Fruit fly (Drosophila melanogaster): ENCODE data around the gene Usp12-46.

DNA sequence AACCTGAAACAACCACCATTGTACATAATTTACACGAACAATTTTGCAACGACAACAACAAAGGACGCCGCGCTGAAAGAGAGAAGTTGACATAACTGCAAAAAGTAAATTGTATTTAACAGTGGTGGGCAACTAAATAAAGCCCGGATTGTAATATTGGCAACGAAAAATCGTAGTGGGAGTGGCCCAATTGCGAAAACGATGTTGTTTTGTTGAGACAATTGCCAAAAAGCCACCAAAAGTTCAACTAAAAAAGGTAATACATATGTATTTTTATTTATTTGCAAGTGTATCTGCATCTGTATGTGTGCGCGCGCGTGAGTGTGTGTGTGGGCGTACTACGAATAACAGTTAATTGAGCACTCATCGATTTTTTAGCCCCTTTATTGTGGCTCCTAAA, 410 bp downstream of the Usp12-46 start:
- TF ChIP-seq pzg (GFP tag; optimal IDR thresholded peaks at IDR 0.05) (no peak), BtbVII (GFP tag; optimal IDR thresholded peaks at IDR 0.05) (no peak), Mes4 (GFP tag; optimal IDR thresholded peaks at IDR 0.05) (no peak), tx (GFP tag; optimal IDR thresholded peaks at IDR 0.05) (no peak), Dbx (GFP tag; IDR thresholded peaks at IDR 0.05) (no peak), Usf (GFP tag; optimal IDR thresholded peaks at IDR 0.05) (no peak), Ets97D (GFP tag; optimal IDR thresholded peaks at IDR 0.05) (no peak), Bgb (GFP tag; IDR thresholded peaks at IDR 0.05; ENCODE audit: partially characterized antibody) (no peak), repo (GFP tag; optimal IDR thresholded peaks at IDR 0.05) (no peak), ap (GFP tag; IDR thresholded peaks at IDR 0.05) (no peak), CG15011 (GFP tag; optimal IDR thresholded peaks at IDR 0.05) (no peak), CG11093 (GFP tag; IDR thresholded peaks at IDR 0.05) (no peak), ind (GFP tag; optimal IDR thresholded peaks at IDR 0.05) (no peak)

Measured in whole organism, embryonic.